Fruit fly (Drosophila melanogaster) whole organism, embryonic: ENCODE measurements around the gene CG3301.
A peak's percentile ranks its signal among the peaks of the same experiment; 100 is the strongest.

Experiments
- ATbp ChIP-seq: fragments of 200-800 bp; sonication (Bioruptor generic); optimal IDR thresholded peaks from 2 replicates; lab custom pipeline; 2017; ENCODE audit warnings: missing biosample characterization, mild to moderate bottlenecking, missing genetic modification characterization, missing genetic modification reagents
- CG10147 ChIP-seq: fragments of 200-800 bp; sonication (Bioruptor generic); optimal IDR thresholded peaks from 2 replicates; lab custom pipeline; 2019; ENCODE audit warnings: missing biosample characterization, mild to moderate bottlenecking, missing genetic modification characterization, moderate library complexity
- CG11456 ChIP-seq: fragments of 200-800 bp; sonication (Bioruptor generic); IDR thresholded peaks from 3 replicates; pipeline ENCODE4 v1.3.6; 2022; ENCODE audit warnings: missing biosample characterization, missing genetic modification characterization
- CG13894 ChIP-seq: fragments of 200-800 bp; sonication (Bioruptor generic); optimal IDR thresholded peaks from 3 replicates; lab custom pipeline; 2018; ENCODE audit warnings: missing biosample characterization, mild to moderate bottlenecking, missing genetic modification characterization, moderate library complexity
- CG15011 ChIP-seq: fragments of 200-800 bp; sonication (Bioruptor generic); optimal IDR thresholded peaks from 3 replicates; lab custom pipeline; 2018; ENCODE audit warnings: missing biosample characterization, mild to moderate bottlenecking, missing genetic modification characterization
- CG17328 ChIP-seq: fragments of 200-800 bp; sonication (Bioruptor generic); IDR thresholded peaks from 2 replicates; pipeline ENCODE4 v1.3.6; 2022; ENCODE audit warnings: missing biosample characterization, missing genetic modification characterization
- CG17385 ChIP-seq: fragments of 200-800 bp; sonication (Bioruptor generic); optimal IDR thresholded peaks from 3 replicates; lab custom pipeline; 2018; ENCODE audit warnings: missing biosample characterization, mild to moderate bottlenecking, missing genetic modification characterization
- CG18599 ChIP-seq: fragments of 200-800 bp; sonication (Bioruptor generic); optimal IDR thresholded peaks from 3 replicates; lab custom pipeline; 2017; ENCODE audit warnings: missing biosample characterization, missing genetic modification characterization, mild to moderate bottlenecking, moderate library complexity, missing genetic modification reagents
- CG3281 ChIP-seq: fragments of 200-800 bp; sonication (Bioruptor generic); optimal IDR thresholded peaks from 3 replicates; lab custom pipeline; 2017; ENCODE audit warnings: missing biosample characterization, mild to moderate bottlenecking, missing genetic modification characterization
- CG3407 ChIP-seq: fragments of 200-800 bp; sonication (Bioruptor generic); optimal IDR thresholded peaks from 2 replicates; lab custom pipeline; 2018; ENCODE audit warnings: missing biosample characterization, mild to moderate bottlenecking, missing genetic modification characterization
- CG34376 ChIP-seq: fragments of 200-800 bp; sonication (Bioruptor generic); optimal IDR thresholded peaks from 2 replicates; lab custom pipeline; 2018; ENCODE audit warnings: missing biosample characterization, mild to moderate bottlenecking, missing genetic modification characterization
- CG3726 ChIP-seq: fragments of 200-800 bp; sonication (Bioruptor generic); IDR thresholded peaks from 3 replicates; pipeline ENCODE4, ENCODE4 v1.3.6; 2022; ENCODE audit warnings: missing biosample characterization, missing genetic modification characterization
- CG42726 ChIP-seq: fragments of 200-800 bp; sonication (Bioruptor generic); IDR thresholded peaks from 2 replicates; pipeline ENCODE4 v1.3.6; 2022; ENCODE audit warnings: missing biosample characterization, missing genetic modification characterization; ENCODE audit not compliant: partially characterized antibody
- CG4282 ChIP-seq: fragments of 200-800 bp; sonication (Bioruptor generic); optimal IDR thresholded peaks from 2 replicates; lab custom pipeline; 2016; ENCODE audit warnings: missing biosample characterization, missing genetic modification characterization
- CG4404 ChIP-seq: fragments of 200-800 bp; sonication (Bioruptor generic); IDR thresholded peaks from 2 replicates; pipeline ENCODE4 v1.3.6; 2022; ENCODE audit warnings: missing biosample characterization, missing genetic modification characterization
- CG4730 ChIP-seq: fragments of 200-800 bp; sonication (Bioruptor generic); IDR thresholded peaks from 2 replicates; pipeline ENCODE4 v1.3.6; 2022; ENCODE audit warnings: missing biosample characterization, missing genetic modification characterization
- CG7372 ChIP-seq: fragments of 200-800 bp; sonication (Bioruptor generic); IDR thresholded peaks from 2 replicates; pipeline ENCODE4 v1.3.6; 2022; ENCODE audit warnings: missing biosample characterization, missing genetic modification characterization
- CG7556 ChIP-seq: fragments of 200-800 bp; sonication (Bioruptor generic); optimal IDR thresholded peaks from 2 replicates; lab custom pipeline; 2017; ENCODE audit warnings: missing biosample characterization, mild to moderate bottlenecking, missing genetic modification characterization
- CG9437 ChIP-seq: fragments of 200-800 bp; sonication (Bioruptor generic); optimal IDR thresholded peaks from 2 replicates; lab custom pipeline; 2018; ENCODE audit warnings: missing biosample characterization, mild to moderate bottlenecking, missing genetic modification characterization
- CkIIα-i1 ChIP-seq: fragments of 200-800 bp; sonication (Bioruptor generic); IDR thresholded peaks from 2 replicates; pipeline ENCODE4 v1.3.6; 2022; ENCODE audit warnings: missing biosample characterization, missing genetic modification characterization
- CrebB ChIP-seq: fragments of 200-800 bp; sonication (Bioruptor generic); optimal IDR thresholded peaks from 3 replicates; lab custom pipeline; 2018; ENCODE audit warnings: missing biosample characterization, mild to moderate bottlenecking, missing genetic modification characterization
- Dfd ChIP-seq, 2 experiments: fragments of >200 bp; optimal IDR thresholded peaks; 2 replicates each; lab custom pipeline; 2017; ENCODE audit warnings: missing biosample characterization in 2 of 2, missing genetic modification characterization in 2 of 2
- Dref ChIP-seq: fragments of 200-800 bp; sonication (Bioruptor generic); IDR thresholded peaks from 2 replicates; pipeline ENCODE4 v1.3.6; 2022; ENCODE audit warnings: missing biosample characterization, missing genetic modification characterization
- E2f2 ChIP-seq: fragments of 200-800 bp; sonication (Bioruptor generic); IDR thresholded peaks from 2 replicates; pipeline ENCODE4 v1.3.6; 2022; ENCODE audit warnings: missing biosample characterization, missing genetic modification characterization
- Hr78 ChIP-seq, 2 experiments: fragments of 200-800 bp in 1 of 2; fragments of >200 bp in 1 of 2; sonication (Bioruptor generic) in 1 of 2; optimal IDR thresholded peaks; 2 replicates each; lab custom pipeline; 2017 to 2019; ENCODE audit warnings: missing biosample characterization in 2 of 2, missing genetic modification characterization in 2 of 2, mild to moderate bottlenecking in 1 of 2, moderate library complexity in 1 of 2
- Lpt ChIP-seq: fragments of >200 bp; optimal IDR thresholded peaks from 2 replicates; lab custom pipeline; 2018; ENCODE audit warnings: missing biosample characterization, missing genetic modification characterization
- Mes4 ChIP-seq: fragments of 200-800 bp; sonication (Bioruptor generic); optimal IDR thresholded peaks from 2 replicates; lab custom pipeline; 2016; ENCODE audit warnings: missing biosample characterization, missing genetic modification characterization
- NFAT ChIP-seq: fragments of 200-800 bp; sonication (Bioruptor generic); IDR thresholded peaks from 2 replicates; pipeline ENCODE4 v1.3.6; 2022; ENCODE audit warnings: missing biosample characterization, missing genetic modification characterization
- Nf-YC ChIP-seq: fragments of 200-800 bp; optimal IDR thresholded peaks from 3 replicates; lab custom pipeline; 2019; ENCODE audit warnings: missing biosample characterization, mild to moderate bottlenecking, missing genetic modification characterization, moderate library complexity
- Oaz ChIP-seq: fragments of 200-800 bp; sonication (Bioruptor generic); IDR thresholded peaks from 2 replicates; pipeline ENCODE4 v1.3.6; 2022; ENCODE audit warnings: missing biosample characterization, missing genetic modification characterization
- Sox100B ChIP-seq: fragments of 200-800 bp; sonication (Bioruptor generic); optimal IDR thresholded peaks from 3 replicates; lab custom pipeline; 2018; ENCODE audit warnings: missing biosample characterization, mild to moderate bottlenecking, missing genetic modification characterization
- Xrp1 ChIP-seq: fragments of 200-800 bp; sonication (Bioruptor generic); IDR thresholded peaks from 2 replicates; pipeline ENCODE4 v1.3.6; 2022; ENCODE audit warnings: missing biosample characterization, missing genetic modification characterization
- ab ChIP-seq: fragments of 200-800 bp; sonication (Bioruptor generic); optimal IDR thresholded peaks from 2 replicates; lab custom pipeline; 2016; ENCODE audit warnings: missing biosample characterization, missing genetic modification characterization
- ap ChIP-seq: fragments of 200-800 bp; sonication (Bioruptor generic); IDR thresholded peaks from 2 replicates; pipeline ENCODE4 v1.3.6; 2022; ENCODE audit warnings: missing biosample characterization, missing genetic modification characterization
- dimm ChIP-seq: fragments of 200-800 bp; sonication (Bioruptor generic); IDR thresholded peaks from 2 replicates; pipeline ENCODE4 v1.3.6; 2022; ENCODE audit warnings: missing biosample characterization, missing genetic modification characterization
- eyg ChIP-seq: fragments of 200-800 bp; sonication (Bioruptor generic); optimal IDR thresholded peaks from 3 replicates; lab custom pipeline; 2016; ENCODE audit warnings: missing biosample characterization, missing genetic modification characterization
- gfzf ChIP-seq: fragments of 200-800 bp; sonication (Bioruptor generic); optimal IDR thresholded peaks from 2 replicates; lab custom pipeline; 2016; ENCODE audit warnings: missing biosample characterization, mild to moderate bottlenecking, missing genetic modification characterization, moderate library complexity
- hbn ChIP-seq: fragments of 200-800 bp; sonication (Bioruptor generic); IDR thresholded peaks from 2 replicates; pipeline ENCODE4 v1.3.6; 2022; ENCODE audit warnings: missing biosample characterization, missing genetic modification characterization; ENCODE audit not compliant: partially characterized antibody
- her ChIP-seq: fragments of 200-800 bp; sonication (Bioruptor generic); optimal IDR thresholded peaks from 2 replicates; lab custom pipeline; 2016; ENCODE audit warnings: missing biosample characterization, missing genetic modification characterization
- knrl ChIP-seq: fragments of 200-800 bp; sonication (Bioruptor generic); IDR thresholded peaks from 3 replicates; pipeline ENCODE4 v1.3.6; 2022; ENCODE audit warnings: missing biosample characterization, missing genetic modification characterization; ENCODE audit not compliant: partially characterized antibody
- lbe ChIP-seq: fragments of 200-800 bp; sonication (Bioruptor generic); optimal IDR thresholded peaks from 2 replicates; lab custom pipeline; 2016; ENCODE audit warnings: missing biosample characterization, mild to moderate bottlenecking, missing genetic modification characterization
- lov ChIP-seq, 2 experiments: fragments of 200-800 bp in 1 of 2; fragments of >200 bp in 1 of 2; sonication (Bioruptor generic) in 1 of 2; IDR thresholded peaks in 1 of 2; optimal IDR thresholded peaks in 1 of 2; 2 replicates in 1 of 2; 3 replicates in 1 of 2; pipeline versions ENCODE4 v1.3.6 to Lab custom; 2017 to 2022; ENCODE audit warnings: missing biosample characterization in 1 of 2, missing genetic modification characterization in 1 of 2
- mam ChIP-seq: fragments of 200-800 bp; sonication (Bioruptor generic); optimal IDR thresholded peaks from 3 replicates; lab custom pipeline; 2016; ENCODE audit warnings: missing biosample characterization, missing genetic modification characterization
- nau ChIP-seq: fragments of 200-800 bp; sonication (Bioruptor generic); optimal IDR thresholded peaks from 3 replicates; lab custom pipeline; 2017; ENCODE audit warnings: missing biosample characterization, mild to moderate bottlenecking, missing genetic modification characterization, missing genetic modification reagents
- onecut ChIP-seq: fragments of 200-800 bp; sonication (Bioruptor generic); IDR thresholded peaks from 2 replicates; pipeline ENCODE4 v1.3.6; 2022; ENCODE audit warnings: missing biosample characterization, missing genetic modification characterization
- pfk ChIP-seq: fragments of 200-800 bp; sonication (Bioruptor generic); optimal IDR thresholded peaks from 2 replicates; lab custom pipeline; 2018; ENCODE audit warnings: missing biosample characterization, mild to moderate bottlenecking, missing genetic modification characterization, moderate library complexity
- ranshi ChIP-seq: fragments of 200-800 bp; sonication (Bioruptor generic); IDR thresholded peaks from 2 replicates; pipeline ENCODE4 v1.3.6; 2022; ENCODE audit warnings: missing biosample characterization, missing genetic modification characterization
- ro ChIP-seq: fragments of 200-800 bp; sonication (Bioruptor generic); IDR thresholded peaks from 2 replicates; pipeline ENCODE4 v1.3.6; 2022; ENCODE audit warnings: missing biosample characterization, missing genetic modification characterization
- slbo ChIP-seq: fragments of 200-800 bp; sonication (Bioruptor generic); IDR thresholded peaks from 2 replicates; pipeline ENCODE4 v1.3.6; 2022; ENCODE audit warnings: missing biosample characterization, missing genetic modification characterization
- zen ChIP-seq: fragments of 200-800 bp; sonication (Bioruptor generic); optimal IDR thresholded peaks from 3 replicates; lab custom pipeline; 2018; ENCODE audit warnings: missing biosample characterization, mild to moderate bottlenecking, missing genetic modification characterization, moderate library complexity

The CG3301 gene

DNA sequence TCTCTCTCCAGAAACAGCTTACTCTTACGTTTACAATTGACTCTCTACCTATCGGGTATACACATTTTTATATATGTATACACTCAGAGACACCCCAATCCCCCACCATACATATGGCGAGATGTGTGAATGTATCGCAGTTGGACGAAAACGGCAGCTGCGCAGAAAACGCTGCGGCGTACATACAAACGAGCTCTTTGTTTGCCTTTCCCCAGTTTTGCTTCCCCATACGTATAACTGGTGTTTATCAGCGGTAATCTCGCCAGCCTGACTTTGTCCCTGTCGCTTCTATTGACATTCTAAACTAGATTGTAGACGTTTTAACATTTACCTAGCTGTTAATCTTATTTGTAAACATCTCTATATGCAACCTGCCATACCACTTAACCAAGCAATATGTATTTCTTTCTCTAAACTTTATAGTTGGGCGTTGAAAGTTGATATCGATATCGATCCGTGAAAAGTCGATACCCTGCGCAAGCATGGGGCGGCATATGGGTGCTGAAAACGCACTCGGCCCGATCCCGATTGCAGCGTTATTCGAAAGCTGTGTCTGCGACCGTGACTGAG, 21.4 kb upstream of the CG3301 start (continued):
- no peak for TF ChIP-seq CkIIα-i1 (GFP tag; lab: Robert Waterston, UW)
- peak; percentile 66 for TF ChIP-seq CG13894 (tag; lab: Kevin White, UChicago)
- no peak for TF ChIP-seq ranshi (GFP tag; lab: Robert Waterston, UW)
- TF ChIP-seq Xrp1 = no peak
- TF ChIP-seq CG9437 = peak; percentile 36
- no peak for TF ChIP-seq CG17328 (GFP tag; lab: Robert Waterston, UW)
- peak; percentile 73 for TF ChIP-seq CG10147
- peak; percentile 76 for TF ChIP-seq CG7556 (GFP tag; lab: Kevin White, UChicago)
- no peak for TF ChIP-seq Dref (GFP tag; lab: Robert Waterston, UW)
- TF ChIP-seq Hr78 (GFP tag; optimal IDR thresholded peaks at IDR 0.05; lab: Kevin White, UChicago) = peak in 1 of 2 experiments; percentile 35
- TF ChIP-seq CG3726 = no peak
- peak; percentile 45 for TF ChIP-seq Nf-YC (tag; lab: Kevin White, UChicago)
- no peak for TF ChIP-seq knrl (GFP tag; lab: Robert Waterston, UW)
- no peak for TF ChIP-seq ro (GFP tag; lab: Robert Waterston, UW)
- peak; percentile 94 for TF ChIP-seq nau (GFP tag; lab: Kevin White, UChicago)
- TF ChIP-seq eyg = peak; percentile 82
- TF ChIP-seq CG7372 (GFP tag; lab: Robert Waterston, UW) = no peak
- no peak for TF ChIP-seq Lpt
- no peak for TF ChIP-seq CG42726 (GFP tag; lab: Robert Waterston, UW)
- TF ChIP-seq ATbp (GFP tag; lab: Kevin White, UChicago) = peak; percentile 95
- no peak for TF ChIP-seq zen (tag; lab: Kevin White, UChicago)
- TF ChIP-seq CG34376 (GFP tag; lab: Kevin White, UChicago) = peak; percentile 91
- no peak for TF ChIP-seq lov (optimal IDR thresholded peaks at IDR 0.05; lab: Kevin White, UChicago)
- TF ChIP-seq lov (GFP tag; IDR thresholded peaks at IDR 0.05; lab: Robert Waterston, UW) = no peak
- peak; percentile 92 for TF ChIP-seq onecut (GFP tag; lab: Robert Waterston, UW)
- peak; percentile 84 for TF ChIP-seq CG3281 (GFP tag; lab: Kevin White, UChicago)
- TF ChIP-seq CrebB (tag; lab: Kevin White, UChicago) = peak; percentile 86
- TF ChIP-seq lbe = peak; percentile 76
- TF ChIP-seq CG17385 (GFP tag; lab: Kevin White, UChicago) = peak; percentile 69
- TF ChIP-seq Mes4 (GFP tag; lab: Kevin White, UChicago) = peak; percentile 63
- TF ChIP-seq gfzf (GFP tag; lab: Kevin White, UChicago) = peak; percentile 37
- TF ChIP-seq CG4282 (GFP tag; lab: Kevin White, UChicago) = peak; percentile 54
- TF ChIP-seq ab = no peak
- TF ChIP-seq CG4730 = no peak
- no peak for TF ChIP-seq ap (GFP tag; lab: Robert Waterston, UW)
- TF ChIP-seq her (GFP tag; lab: Kevin White, UChicago) = peak; percentile 56
- TF ChIP-seq CG15011 = peak; percentile 87
- no peak for TF ChIP-seq CG4404
- TF ChIP-seq Sox100B (GFP tag; lab: Kevin White, UChicago) = peak; percentile 83
- TF ChIP-seq mam = no peak
- TF ChIP-seq pfk = peak; percentile 73
- no peak for TF ChIP-seq Dfd (GFP tag; optimal IDR thresholded peaks at IDR 0.05; lab: Kevin White, UChicago)
- TF ChIP-seq CG18599 (GFP tag; lab: Kevin White, UChicago) = peak; percentile 90
- TF ChIP-seq NFAT (GFP tag; lab: Robert Waterston, UW) = no peak
- TF ChIP-seq CG11456 (GFP tag; lab: Robert Waterston, UW) = no peak
- no peak for TF ChIP-seq dimm (GFP tag; lab: Robert Waterston, UW)
- TF ChIP-seq CG3407 (GFP tag; lab: Kevin White, UChicago) = peak; percentile 90
- TF ChIP-seq hbn (GFP tag; lab: Robert Waterston, UW) = no peak
- TF ChIP-seq slbo (GFP tag; lab: Robert Waterston, UW) = no peak
- TF ChIP-seq E2f2 = no peak
- no peak for TF ChIP-seq Oaz (GFP tag; lab: Robert Waterston, UW)
